Fruit fly (Drosophila melanogaster) whole organism, embryonic: ENCODE data around the gene brat.

Experiments used
- ATbp ChIP-seq: fragments of 200-800 bp; sonication (Bioruptor generic); optimal IDR thresholded peaks from 2 replicates; lab custom pipeline; 2017; ENCODE audit warnings: missing biosample characterization, mild to moderate bottlenecking, missing genetic modification characterization, missing genetic modification reagents
- Asciz ChIP-seq: fragments of 200-800 bp; sonication (Bioruptor generic); optimal IDR thresholded peaks from 2 replicates; lab custom pipeline; 2017; ENCODE audit warnings: missing biosample characterization, mild to moderate bottlenecking, missing genetic modification characterization, missing genetic modification reagents
- Awh ChIP-seq: fragments of 200-800 bp; sonication (Bioruptor generic); IDR thresholded peaks from 2 replicates; pipeline ENCODE4, ENCODE4 v1.3.6; 2022; ENCODE audit warnings: missing biosample characterization, missing genetic modification characterization
- CG10366 ChIP-seq: fragments of 200-800 bp; sonication (Bioruptor generic); IDR thresholded peaks from 2 replicates; pipeline ENCODE4 v1.3.6; 2022; ENCODE audit warnings: missing biosample characterization, missing genetic modification characterization
- CG11247 ChIP-seq: fragments of 200-800 bp; sonication (Bioruptor generic); IDR thresholded peaks from 2 replicates; pipeline ENCODE4 v1.3.6; 2022; ENCODE audit warnings: missing biosample characterization, missing genetic modification characterization
- CG11504 ChIP-seq: fragments of 200-800 bp; sonication (Bioruptor generic); optimal IDR thresholded peaks from 3 replicates; lab custom pipeline; 2019; ENCODE audit warnings: missing biosample characterization, mild to moderate bottlenecking, missing genetic modification characterization, moderate library complexity
- CG15269 ChIP-seq: fragments of 200-800 bp; sonication (Bioruptor generic); optimal IDR thresholded peaks from 2 replicates; lab custom pipeline; 2018; ENCODE audit warnings: missing biosample characterization, mild to moderate bottlenecking, missing genetic modification characterization, moderate library complexity
- CG15479 ChIP-seq: fragments of 200-800 bp; sonication (Bioruptor generic); optimal IDR thresholded peaks from 3 replicates; lab custom pipeline; 2019; ENCODE audit warnings: missing biosample characterization, mild to moderate bottlenecking, missing genetic modification characterization, moderate library complexity
- CG2678 ChIP-seq: fragments of 200-800 bp; sonication (Bioruptor generic); optimal IDR thresholded peaks from 3 replicates; lab custom pipeline; 2019; ENCODE audit warnings: missing biosample characterization, mild to moderate bottlenecking, missing genetic modification characterization, moderate library complexity
- CG30431 ChIP-seq: fragments of 200-800 bp; sonication (Bioruptor generic); optimal IDR thresholded peaks from 2 replicates; lab custom pipeline; 2017; ENCODE audit warnings: missing biosample characterization, missing genetic modification characterization
- CG34422 ChIP-seq: fragments of 200-800 bp; sonication (Bioruptor generic); IDR thresholded peaks from 3 replicates; pipeline ENCODE4 v1.3.6; 2022; ENCODE audit warnings: missing biosample characterization, missing genetic modification characterization
- CG4404 ChIP-seq: fragments of 200-800 bp; sonication (Bioruptor generic); IDR thresholded peaks from 2 replicates; pipeline ENCODE4 v1.3.6; 2022; ENCODE audit warnings: missing biosample characterization, missing genetic modification characterization
- CG4424 ChIP-seq: fragments of 200-800 bp; sonication (Bioruptor generic); optimal IDR thresholded peaks from 3 replicates; lab custom pipeline; 2016; ENCODE audit warnings: missing biosample characterization, missing genetic modification characterization
- CG5953 ChIP-seq: fragments of 200-800 bp; sonication (Bioruptor generic); IDR thresholded peaks from 2 replicates; pipeline ENCODE4 v1.3.6; 2022; ENCODE audit warnings: missing biosample characterization, missing genetic modification characterization
- CG6175 ChIP-seq: fragments of 200-800 bp; sonication (Bioruptor generic); IDR thresholded peaks from 3 replicates; pipeline ENCODE4 v1.3.6; 2022; ENCODE audit warnings: missing biosample characterization, missing genetic modification characterization
- CG7372 ChIP-seq: fragments of 200-800 bp; sonication (Bioruptor generic); IDR thresholded peaks from 2 replicates; pipeline ENCODE4 v1.3.6; 2022; ENCODE audit warnings: missing biosample characterization, missing genetic modification characterization
- CG7839 ChIP-seq: fragments of 200-800 bp; sonication (Bioruptor generic); optimal IDR thresholded peaks from 3 replicates; lab custom pipeline; 2018; ENCODE audit warnings: missing biosample characterization, mild to moderate bottlenecking, missing genetic modification characterization, moderate library complexity
- D ChIP-seq, 2 experiments: fragments of 200-800 bp in 1 of 2; fragments of >200 bp in 1 of 2; sonication (Bioruptor generic) in 1 of 2; optimal IDR thresholded peaks; 2 replicates in 1 of 2; 3 replicates in 1 of 2; lab custom pipeline; 2017; ENCODE audit warnings: mild to moderate bottlenecking in 1 of 2, missing biosample characterization in 1 of 2, missing genetic modification characterization in 1 of 2, missing genetic modification reagents in 1 of 2
- D19B ChIP-seq: fragments of 200-800 bp; sonication (Bioruptor generic); optimal IDR thresholded peaks from 2 replicates; lab custom pipeline; 2017; ENCODE audit warnings: missing biosample characterization, mild to moderate bottlenecking, missing genetic modification characterization
- Drgx ChIP-seq: fragments of 200-800 bp; sonication (Bioruptor generic); IDR thresholded peaks from 2 replicates; pipeline ENCODE4 v1.3.6; 2022; ENCODE audit warnings: missing biosample characterization, missing genetic modification characterization
- Gsc ChIP-seq: fragments of 200-800 bp; sonication (Bioruptor generic); IDR thresholded peaks from 2 replicates; pipeline ENCODE4 v1.3.6; 2022; ENCODE audit warnings: missing biosample characterization, missing genetic modification characterization
- HLH54F ChIP-seq: fragments of 200-800 bp; sonication (Bioruptor generic); optimal IDR thresholded peaks from 3 replicates; lab custom pipeline; 2016; ENCODE audit warnings: missing biosample characterization, missing genetic modification characterization
- Hey ChIP-seq: fragments of 200-800 bp; sonication (Bioruptor generic); optimal IDR thresholded peaks from 3 replicates; lab custom pipeline; 2018; ENCODE audit warnings: missing biosample characterization, mild to moderate bottlenecking, missing genetic modification characterization
- NFAT ChIP-seq: fragments of 200-800 bp; sonication (Bioruptor generic); IDR thresholded peaks from 2 replicates; pipeline ENCODE4 v1.3.6; 2022; ENCODE audit warnings: missing biosample characterization, missing genetic modification characterization
- Nf-YC ChIP-seq: fragments of 200-800 bp; optimal IDR thresholded peaks from 3 replicates; lab custom pipeline; 2019; ENCODE audit warnings: missing biosample characterization, mild to moderate bottlenecking, missing genetic modification characterization, moderate library complexity
- PHDP ChIP-seq: fragments of 200-800 bp; sonication (Bioruptor generic); optimal IDR thresholded peaks from 3 replicates; lab custom pipeline; 2018; ENCODE audit warnings: missing biosample characterization, mild to moderate bottlenecking, missing genetic modification characterization, moderate library complexity
- bowl ChIP-seq: fragments of 200-800 bp; sonication (Bioruptor generic); IDR thresholded peaks from 2 replicates; pipeline ENCODE4 v1.3.6; 2022; ENCODE audit warnings: missing biosample characterization, missing genetic modification characterization
- btn ChIP-seq: fragments of 200-800 bp; sonication (Bioruptor generic); optimal IDR thresholded peaks from 2 replicates; lab custom pipeline; 2016; ENCODE audit warnings: missing biosample characterization, missing genetic modification characterization
- chif ChIP-seq, 2 experiments: fragments of 200-800 bp; sonication (Bioruptor generic); optimal IDR thresholded peaks; 3 replicates each; lab custom pipeline; 2016; ENCODE audit warnings: missing biosample characterization in 2 of 2, missing genetic modification characterization in 2 of 2
- chinmo ChIP-seq: fragments of 200-800 bp; sonication (Bioruptor generic); IDR thresholded peaks from 4 replicates; pipeline ENCODE4 v1.3.6; 2022; ENCODE audit warnings: missing biosample characterization, missing genetic modification characterization; ENCODE audit not compliant: partially characterized antibody
- crol ChIP-seq: fragments of 200-800 bp; sonication (Bioruptor generic); IDR thresholded peaks from 2 replicates; pipeline ENCODE4 v1.3.6; 2022; ENCODE audit warnings: missing biosample characterization, missing genetic modification characterization
- da ChIP-seq: fragments of 200-800 bp; sonication (Bioruptor generic); optimal IDR thresholded peaks from 2 replicates; lab custom pipeline; 2016; ENCODE audit warnings: missing biosample characterization, missing genetic modification characterization
- dmrt99B ChIP-seq: fragments of 200-800 bp; sonication (Bioruptor generic); optimal IDR thresholded peaks from 2 replicates; lab custom pipeline; 2018; ENCODE audit warnings: missing biosample characterization, mild to moderate bottlenecking, missing genetic modification characterization, moderate library complexity
- emc ChIP-seq: fragments of 200-800 bp; sonication (Bioruptor generic); optimal IDR thresholded peaks from 2 replicates; lab custom pipeline; 2016; ENCODE audit warnings: missing biosample characterization, missing genetic modification characterization
- ewg ChIP-seq: fragments of 200-800 bp; sonication (Bioruptor generic); optimal IDR thresholded peaks from 3 replicates; lab custom pipeline; 2017; ENCODE audit warnings: mild to moderate bottlenecking, missing biosample characterization, missing genetic modification reagents, missing genetic modification characterization
- fd102C ChIP-seq: fragments of 200-800 bp; sonication (Bioruptor generic); optimal IDR thresholded peaks from 2 replicates; lab custom pipeline; 2018; ENCODE audit warnings: missing biosample characterization, mild to moderate bottlenecking, missing genetic modification characterization, moderate library complexity
- gcm2 ChIP-seq: fragments of 200-800 bp; sonication (Bioruptor generic); optimal IDR thresholded peaks from 2 replicates; lab custom pipeline; 2016; ENCODE audit warnings: missing biosample characterization, missing genetic modification characterization
- gsb-n ChIP-seq: fragments of 200-800 bp; sonication (Bioruptor generic); optimal IDR thresholded peaks from 3 replicates; lab custom pipeline; 2018; ENCODE audit warnings: missing biosample characterization, mild to moderate bottlenecking, missing genetic modification characterization
- lbe ChIP-seq: fragments of 200-800 bp; sonication (Bioruptor generic); optimal IDR thresholded peaks from 2 replicates; lab custom pipeline; 2016; ENCODE audit warnings: missing biosample characterization, mild to moderate bottlenecking, missing genetic modification characterization
- mld ChIP-seq: fragments of 200-800 bp; sonication (Bioruptor generic); IDR thresholded peaks from 3 replicates; pipeline ENCODE4 v1.3.6; 2022; ENCODE audit warnings: missing biosample characterization, missing genetic modification characterization; ENCODE audit not compliant: partially characterized antibody
- nau ChIP-seq: fragments of 200-800 bp; sonication (Bioruptor generic); optimal IDR thresholded peaks from 3 replicates; lab custom pipeline; 2017; ENCODE audit warnings: missing biosample characterization, mild to moderate bottlenecking, missing genetic modification characterization, missing genetic modification reagents
- pfk ChIP-seq: fragments of 200-800 bp; sonication (Bioruptor generic); optimal IDR thresholded peaks from 2 replicates; lab custom pipeline; 2018; ENCODE audit warnings: missing biosample characterization, mild to moderate bottlenecking, missing genetic modification characterization, moderate library complexity
- pho ChIP-seq: fragments of 200-800 bp; sonication (Bioruptor generic); optimal IDR thresholded peaks from 2 replicates; lab custom pipeline; 2016; ENCODE audit warnings: missing biosample characterization, missing genetic modification characterization
- pita ChIP-seq: fragments of 200-800 bp; sonication (Bioruptor generic); optimal IDR thresholded peaks from 2 replicates; lab custom pipeline; 2017; ENCODE audit warnings: missing biosample characterization, mild to moderate bottlenecking, missing genetic modification characterization
- psq ChIP-seq: fragments of 200-800 bp; sonication (Bioruptor generic); optimal IDR thresholded peaks from 2 replicates; lab custom pipeline; 2017; ENCODE audit warnings: missing biosample characterization, missing genetic modification characterization
- sna ChIP-seq: fragments of 200-800 bp; sonication (Bioruptor generic); IDR thresholded peaks from 2 replicates; pipeline ENCODE4 v1.3.6; 2022; ENCODE audit warnings: missing biosample characterization, missing genetic modification characterization; ENCODE audit not compliant: partially characterized antibody
- sr ChIP-seq: fragments of 200-800 bp; sonication (Bioruptor generic); IDR thresholded peaks from 3 replicates; pipeline ENCODE4 v1.3.6; 2022; ENCODE audit warnings: missing biosample characterization, missing genetic modification characterization
- ttk ChIP-seq: fragments of 200-800 bp; sonication (Bioruptor generic); IDR thresholded peaks from 2 replicates; pipeline ENCODE4 v2.1.2; 2022; ENCODE audit warnings: missing biosample characterization, missing genetic modification characterization
- vfl ChIP-seq: fragments of 200-800 bp; sonication (Bioruptor generic); optimal IDR thresholded peaks from 2 replicates; lab custom pipeline; 2016; ENCODE audit warnings: missing biosample characterization, missing genetic modification characterization

brat gene

dm6 chr2L:19142176-19142870, 8.7 kb downstream of the brat start (continued):
- TF ChIP-seq pho, result no peak
- TF ChIP-seq PHDP (tag; lab: Kevin White, UChicago), result peak; percentile 22
- peak; percentile 24 for TF ChIP-seq CG15269
- TF ChIP-seq psq (GFP tag; lab: Kevin White, UChicago), result no peak
- no peak for TF ChIP-seq ttk (GFP tag; lab: Robert Waterston, UW)
- no peak for TF ChIP-seq D (optimal IDR thresholded peaks at IDR 0.05; lab: Kevin White, UChicago)
- TF ChIP-seq D (GFP tag; optimal IDR thresholded peaks at IDR 0.05; lab: Kevin White, UChicago), result no peak
- no peak for TF ChIP-seq CG34422
- TF ChIP-seq sna, result no peak
- no peak for TF ChIP-seq pita (GFP tag; lab: Kevin White, UChicago)
- peak; percentile 58 for TF ChIP-seq lbe
- TF ChIP-seq sr, result no peak
- peak; percentile 40 for TF ChIP-seq Drgx (GFP tag; lab: Robert Waterston, UW)
- peak; percentile 85 for TF ChIP-seq chinmo (GFP tag; lab: Robert Waterston, UW)
- no peak for TF ChIP-seq gcm2 (GFP tag; lab: Kevin White, UChicago)

dm6 chr2L:19144115-19144514, 10.5 kb downstream of the brat start:
- TF ChIP-seq NFAT (GFP tag; lab: Robert Waterston, UW) (no peak), btn (GFP tag; lab: Kevin White, UChicago) (no peak), nau (no peak), CG4424 (GFP tag; lab: Kevin White, UChicago) (no peak), CG11504 (tag; lab: Kevin White, UChicago) (no peak), CG7839 (tag; lab: Kevin White, UChicago) (no peak), Awh (GFP tag; lab: Robert Waterston, UW) (no peak), Hey (tag; lab: Kevin White, UChicago) (no peak), dmrt99B (tag; lab: Kevin White, UChicago) (no peak), vfl (GFP tag; lab: Kevin White, UChicago) (no peak), emc (GFP tag; lab: Kevin White, UChicago) (no peak), CG6175 (GFP tag; lab: Robert Waterston, UW) (peak; percentile 60; the same call in 1 of the 3 replicates), Gsc (GFP tag; lab: Robert Waterston, UW) (no peak), Drgx (GFP tag; lab: Robert Waterston, UW) (peak; percentile 47; the same call in 1 of the 2 replicates), D19B (GFP tag; lab: Kevin White, UChicago) (no peak), mld (no peak), Nf-YC (tag; lab: Kevin White, UChicago) (no peak), chif (GFP tag; optimal IDR thresholded peaks at IDR 0.05; lab: Kevin White, UChicago) (no peak), gsb-n (tag; lab: Kevin White, UChicago) (no peak), fd102C (GFP tag; lab: Kevin White, UChicago) (no peak), ewg (GFP tag; lab: Kevin White, UChicago) (no peak), CG7372 (GFP tag; lab: Robert Waterston, UW) (no peak), ATbp (GFP tag; lab: Kevin White, UChicago) (no peak), bowl (GFP tag; lab: Robert Waterston, UW) (no peak), Asciz (no peak), crol (GFP tag; lab: Robert Waterston, UW) (peak; percentile 77), CG4404 (GFP tag; lab: Robert Waterston, UW) (no peak), CG15479 (GFP tag; lab: Kevin White, UChicago) (no peak), CG10366 (GFP tag; lab: Robert Waterston, UW) (no peak), CG11247 (GFP tag; lab: Robert Waterston, UW) (no peak), CG5953 (GFP tag; lab: Robert Waterston, UW) (no peak), CG30431 (GFP tag; lab: Kevin White, UChicago) (no peak), chinmo (GFP tag; lab: Robert Waterston, UW) (peak; percentile 89; the same call in 2 of the 4 replicates), HLH54F (GFP tag; lab: Kevin White, UChicago) (no peak), da (GFP tag; lab: Kevin White, UChicago) (no peak), CG2678 (no peak), PHDP (tag; lab: Kevin White, UChicago) (no peak), pfk (GFP tag; lab: Kevin White, UChicago) (peak; percentile 88)
